Fruit fly (Drosophila melanogaster) whole organism, wandering third instar larva: Measurements from ENCODE around the gene CG7006.

ENCODE experiments used
- Abd-B ChIP-seq: fragments of >200 bp; optimal IDR thresholded peaks from 2 replicates; lab custom pipeline; 2017; ENCODE audit warnings: missing biosample characterization, missing genetic modification characterization
- CG9705 ChIP-seq: fragments of 200-800 bp; sonication (Bioruptor generic); optimal IDR thresholded peaks from 2 replicates; lab custom pipeline; 2018; ENCODE audit warnings: missing biosample characterization, mild to moderate bottlenecking, missing genetic modification characterization
- CrebA ChIP-seq: fragments of 200-800 bp; sonication (Bioruptor generic); optimal IDR thresholded peaks from 2 replicates; lab custom pipeline; 2016; ENCODE audit warnings: missing biosample characterization, mild to moderate bottlenecking, missing genetic modification characterization, borderline replicate concordance
- Dfd ChIP-seq: fragments of >200 bp; optimal IDR thresholded peaks from 2 replicates; lab custom pipeline; 2017; ENCODE audit warnings: missing biosample characterization, missing genetic modification characterization
- HLH106 ChIP-seq: fragments of 200-800 bp; optimal IDR thresholded peaks from 3 replicates; lab custom pipeline; 2019; ENCODE audit warnings: missing biosample characterization, mild to moderate bottlenecking, missing genetic modification characterization, moderate library complexity
- Hnf4 ChIP-seq: fragments of 200-800 bp; sonication (Bioruptor generic); optimal IDR thresholded peaks from 2 replicates; lab custom pipeline; 2016; ENCODE audit warnings: missing biosample characterization, mild to moderate bottlenecking, missing genetic modification characterization
- Hr78 ChIP-seq: fragments of >200 bp; optimal IDR thresholded peaks from 2 replicates; lab custom pipeline; 2017; ENCODE audit warnings: missing biosample characterization, missing genetic modification characterization
- Hr83 ChIP-seq: fragments of 200-300 bp; sonication (Bioruptor generic); optimal IDR thresholded peaks from 2 replicates; lab custom pipeline; 2016; ENCODE audit warnings: missing biosample characterization, mild to moderate bottlenecking, missing genetic modification characterization, moderate library complexity; ENCODE audit not compliant: poor library complexity, severe bottlenecking
- Jra ChIP-seq: sonication (Bioruptor generic); optimal IDR thresholded peaks from 2 replicates; lab custom pipeline; 2016; ENCODE audit warnings: missing biosample characterization, missing genetic modification characterization
- Mio ChIP-seq: sonication (Bioruptor generic); optimal IDR thresholded peaks from 2 replicates; lab custom pipeline; 2016; ENCODE audit warnings: missing biosample characterization, missing genetic modification characterization
- Myc ChIP-seq: fragments of >200 bp; optimal IDR thresholded peaks from 2 replicates; lab custom pipeline; 2017
- N ChIP-seq: fragments of >200 bp; optimal IDR thresholded peaks from 2 replicates; lab custom pipeline; 2018; ENCODE audit warnings: missing biosample characterization, missing external identifiers, missing genetic modification characterization
- OdsH ChIP-seq: fragments of 200-800 bp; sonication (Bioruptor generic); optimal IDR thresholded peaks from 2 replicates; lab custom pipeline; 2016; ENCODE audit warnings: missing biosample characterization, mild to moderate bottlenecking, missing genetic modification characterization
- Rel ChIP-seq, 2 experiments: fragments of 200-800 bp; sonication (Bioruptor generic) in 1 of 2; optimal IDR thresholded peaks; 2 replicates in 1 of 2; 3 replicates in 1 of 2; lab custom pipeline; 2016 to 2019; ENCODE audit warnings: mild to moderate bottlenecking in 2 of 2, missing biosample characterization in 2 of 2, missing genetic modification characterization in 2 of 2, moderate library complexity in 1 of 2
- Sp1 ChIP-seq: fragments of 200-800 bp; sonication (Bioruptor generic); optimal IDR thresholded peaks from 3 replicates; lab custom pipeline; 2019; ENCODE audit warnings: missing biosample characterization, mild to moderate bottlenecking, missing genetic modification characterization, moderate library complexity
- Vsx2 ChIP-seq: fragments of 200-300, 225-300 bp; sonication (Bioruptor generic); optimal IDR thresholded peaks from 2 replicates; lab custom pipeline; 2018; ENCODE audit warnings: missing biosample characterization, missing genetic modification characterization; ENCODE audit not compliant: partially characterized antibody
- br ChIP-seq: fragments of 200-800 bp; sonication (Bioruptor generic); optimal IDR thresholded peaks from 2 replicates; lab custom pipeline; 2016; ENCODE audit warnings: missing biosample characterization, missing genetic modification characterization
- dl ChIP-seq, 2 experiments: fragments of 175-275, 200-275 bp in 1 of 2; fragments of 200-275 bp in 1 of 2; sonication (Bioruptor generic); optimal IDR thresholded peaks; lab custom pipeline; 2018; ENCODE audit warnings: mild to moderate bottlenecking in 2 of 2, missing biosample characterization in 2 of 2, missing genetic modification characterization in 2 of 2, moderate library complexity in 2 of 2; ENCODE audit not compliant: partially characterized antibody in 2 of 2, insufficient read depth in 1 of 2
- dmrt93B ChIP-seq: fragments of 200-800 bp; sonication (Bioruptor generic); optimal IDR thresholded peaks from 2 replicates; lab custom pipeline; 2018; ENCODE audit warnings: missing biosample characterization, mild to moderate bottlenecking, missing genetic modification characterization
- dsf ChIP-seq: sonication (Bioruptor generic); optimal IDR thresholded peaks from 2 replicates; lab custom pipeline; 2016; ENCODE audit warnings: missing biosample characterization, missing genetic modification characterization, borderline replicate concordance
- ey ChIP-seq: fragments of 200-800 bp; sonication (Bioruptor generic); optimal IDR thresholded peaks from 2 replicates; lab custom pipeline; 2016; ENCODE audit warnings: missing biosample characterization, missing genetic modification characterization
- foxo ChIP-seq, 2 experiments: fragments of 200-800 bp; sonication (Bioruptor generic); optimal IDR thresholded peaks; 2 replicates in 1 of 2; 3 replicates in 1 of 2; lab custom pipeline; 2016 to 2017; ENCODE audit warnings: missing biosample characterization in 2 of 2, missing genetic modification characterization in 2 of 2
- h ChIP-seq: fragments of 200-800 bp; sonication (Bioruptor generic); optimal IDR thresholded peaks from 3 replicates; lab custom pipeline; 2016; ENCODE audit warnings: missing biosample characterization, mild to moderate bottlenecking, missing genetic modification characterization
- jim ChIP-seq: fragments of 175-275, 200-325 bp; sonication (Bioruptor generic); optimal IDR thresholded peaks from 2 replicates; lab custom pipeline; 2016; ENCODE audit warnings: missing biosample characterization, mild to moderate bottlenecking, missing genetic modification characterization
- lola ChIP-seq: fragments of >200 bp; optimal IDR thresholded peaks from 2 replicates; lab custom pipeline; 2017; ENCODE audit warnings: missing biosample characterization, missing genetic modification characterization
- pan ChIP-seq: fragments of >200 bp; optimal IDR thresholded peaks from 2 replicates; lab custom pipeline; 2017
- psq ChIP-seq: fragments of 200-800 bp; sonication (Bioruptor generic); optimal IDR thresholded peaks from 3 replicates; lab custom pipeline; 2017; ENCODE audit warnings: missing biosample characterization, mild to moderate bottlenecking, missing genetic modification characterization, moderate library complexity
- rgr ChIP-seq: fragments of 200-800 bp; sonication (Bioruptor generic); optimal IDR thresholded peaks from 3 replicates; lab custom pipeline; 2016; ENCODE audit warnings: missing biosample characterization, mild to moderate bottlenecking, missing genetic modification characterization
- sage ChIP-seq: fragments of 200-800 bp; sonication (Bioruptor generic); optimal IDR thresholded peaks from 2 replicates; lab custom pipeline; 2016; ENCODE audit warnings: missing biosample characterization, mild to moderate bottlenecking, missing genetic modification characterization
- sv ChIP-seq: fragments of 200-800 bp; sonication (Bioruptor generic); optimal IDR thresholded peaks from 3 replicates; lab custom pipeline; 2016; ENCODE audit warnings: missing biosample characterization, missing genetic modification characterization
- usp ChIP-seq: fragments of >200 bp; optimal IDR thresholded peaks from 2 replicates; lab custom pipeline; 2017; ENCODE audit warnings: missing biosample characterization, missing genetic modification characterization
- woc ChIP-seq: sonication (Bioruptor generic); optimal IDR thresholded peaks from 2 replicates; lab custom pipeline; 2016; ENCODE audit warnings: missing biosample characterization, mild to moderate bottlenecking, missing genetic modification characterization

The CG7006 gene

dm6 chr3R:24829887-24830351 is 20.5 kb upstream of the CG7006 start, which contains the start of the genes Kaz and CG43273:
Gene Kaz (minus strand): TSS chr3R:24829959.
Gene CG43273 (plus strand): TSS chr3R:24830301.
- TF ChIP-seq psq (peak; percentile 75), rgr (GFP tag; lab: Kevin White, UChicago) (no peak), sv (GFP tag; lab: Kevin White, UChicago) (peak; percentile 15), OdsH (peak; percentile 49), pan (lab: Kevin White, UChicago) (no peak), h (GFP tag; lab: Kevin White, UChicago) (no peak), Sp1 (no peak), Hr78 (no peak), jim (GFP tag; lab: Kevin White, UChicago) (no peak), ey (GFP tag; lab: Kevin White, UChicago) (peak; percentile 42), Rel (GFP tag; optimal IDR thresholded peaks at IDR 0.05; lab: Kevin White, UChicago) (no peak), Rel (tag; optimal IDR thresholded peaks at IDR 0.05; lab: Kevin White, UChicago) (no peak), foxo (GFP tag; optimal IDR thresholded peaks at IDR 0.05; lab: Kevin White, UChicago) (peak in 1 of 2 experiments; percentile 68), woc (GFP tag; lab: Kevin White, UChicago) (peak; percentile 78), sage (GFP tag; lab: Kevin White, UChicago) (peak; percentile 68), dsf (GFP tag; lab: Kevin White, UChicago) (no peak), Mio (GFP tag; lab: Kevin White, UChicago) (no peak), Myc (lab: Kevin White, UChicago) (peak; percentile 99), CG9705 (GFP tag; lab: Kevin White, UChicago) (peak; percentile 64), HLH106 (tag; lab: Kevin White, UChicago) (peak; percentile 81)

dm6 chr3R:24833652-24834051 is 16.8 kb upstream of the CG7006 start, which contains the start of gene sosie:
Gene sosie (plus strand): TSS chr3R:24833952.
- TF ChIP-seq Rel (GFP tag; optimal IDR thresholded peaks at IDR 0.05; lab: Kevin White, UChicago) (no peak), Rel (tag; optimal IDR thresholded peaks at IDR 0.05; lab: Kevin White, UChicago) (no peak), pan (lab: Kevin White, UChicago) (no peak), usp (GFP tag; lab: Kevin White, UChicago) (no peak), Vsx2 (GFP tag; lab: Kevin White, UChicago) (no peak), OdsH (no peak), Hnf4 (GFP tag; lab: Kevin White, UChicago) (no peak), CrebA (GFP tag; lab: Kevin White, UChicago) (no peak), foxo (GFP tag; optimal IDR thresholded peaks at IDR 0.05; lab: Kevin White, UChicago) (no peak), rgr (GFP tag; lab: Kevin White, UChicago) (no peak), h (GFP tag; lab: Kevin White, UChicago) (no peak), dmrt93B (GFP tag; lab: Kevin White, UChicago) (no peak), dl (GFP tag; optimal IDR thresholded peaks at IDR 0.05; lab: Kevin White, UChicago; ENCODE audit: insufficient read depth in 1 of 2, partially characterized antibody in 2 of 2) (no peak), Jra (GFP tag; lab: Kevin White, UChicago) (no peak)

dm6 chr3R:24841063-24841462 is 9.4 kb upstream of the CG7006 start, which contains the start of gene CG33658:
Gene CG33658 (minus strand): TSS chr3R:24841163.
- TF ChIP-seq sage (GFP tag; lab: Kevin White, UChicago) (no peak), sv (GFP tag; lab: Kevin White, UChicago) (no peak), lola (GFP tag; lab: Kevin White, UChicago) (no peak), Jra (GFP tag; lab: Kevin White, UChicago) (no peak), br (GFP tag; lab: Kevin White, UChicago) (no peak), Hr83 (GFP tag; lab: Kevin White, UChicago) (no peak), Dfd (GFP tag; lab: Kevin White, UChicago) (no peak), Myc (lab: Kevin White, UChicago) (no peak), psq (no peak), rgr (GFP tag; lab: Kevin White, UChicago) (no peak), dl (GFP tag; optimal IDR thresholded peaks at IDR 0.05; lab: Kevin White, UChicago; ENCODE audit: insufficient read depth in 1 of 2, partially characterized antibody in 2 of 2) (no peak), pan (lab: Kevin White, UChicago) (no peak)

- no peak for TF ChIP-seq Myc (lab: Kevin White, UChicago)
- TF ChIP-seq N (GFP tag; lab: Kevin White, UChicago), result no peak
- no peak for TF ChIP-seq Hnf4 (GFP tag; lab: Kevin White, UChicago)
- no peak for TF ChIP-seq Dfd (GFP tag; lab: Kevin White, UChicago)
- TF ChIP-seq woc (GFP tag; lab: Kevin White, UChicago), result no peak
- no peak for TF ChIP-seq rgr (GFP tag; lab: Kevin White, UChicago)
- TF ChIP-seq Abd-B (GFP tag; lab: Kevin White, UChicago), result no peak
- no peak for TF ChIP-seq dl (GFP tag; optimal IDR thresholded peaks at IDR 0.05; lab: Kevin White, UChicago; ENCODE audit: insufficient read depth in 1 of 2, partially characterized antibody in 2 of 2)
- no peak for TF ChIP-seq OdsH
- TF ChIP-seq br (GFP tag; lab: Kevin White, UChicago), result no peak
- TF ChIP-seq, all 38 proteins: peak for 0
Measured at dm6 chr3R:24841635-24842034, 8.8 kb upstream of the CG7006 start, which contains the start of gene Esp. Gene Esp (plus strand): TSS chr3R:24841935.
